Fruit fly (Drosophila melanogaster) whole organism, adult: ENCODE results near the gene cert.

Experiments
- CG11617 ChIP-seq: fragments of 200-800 bp; sonication (Bioruptor generic); optimal IDR thresholded peaks from 2 replicates; lab custom pipeline; 2017; ENCODE audit warnings: mild to moderate bottlenecking, missing biosample characterization, missing genetic modification reagents, missing genetic modification characterization
- CG12768 ChIP-seq: fragments of 200-800 bp; sonication (Bioruptor generic); optimal IDR thresholded peaks from 2 replicates; lab custom pipeline; 2017; ENCODE audit warnings: missing biosample characterization, missing genetic modification characterization, mild to moderate bottlenecking, moderate library complexity, missing genetic modification reagents
- CG14711 ChIP-seq: fragments of 200-800 bp; sonication (Bioruptor generic); optimal IDR thresholded peaks from 2 replicates; lab custom pipeline; 2018; ENCODE audit warnings: missing biosample characterization, mild to moderate bottlenecking, missing genetic modification characterization, moderate library complexity
- CG1620 ChIP-seq: fragments of 200-800 bp; sonication (Bioruptor generic); optimal IDR thresholded peaks from 2 replicates; lab custom pipeline; 2016; ENCODE audit warnings: missing biosample characterization, missing genetic modification characterization
- CG33017 ChIP-seq: fragments of 200-800 bp; sonication (Bioruptor generic); optimal IDR thresholded peaks from 2 replicates; lab custom pipeline; 2018; ENCODE audit warnings: missing biosample characterization, mild to moderate bottlenecking, missing genetic modification characterization, moderate library complexity
- CG5204 ChIP-seq: fragments of 200-800 bp; sonication (Bioruptor generic); optimal IDR thresholded peaks from 2 replicates; lab custom pipeline; 2016; ENCODE audit warnings: missing biosample characterization, missing genetic modification characterization
- CG7045 ChIP-seq: fragments of 200-800 bp; sonication (Bioruptor generic); optimal IDR thresholded peaks from 2 replicates; lab custom pipeline; 2017; ENCODE audit warnings: missing biosample characterization, mild to moderate bottlenecking, missing genetic modification characterization
- CG7101 ChIP-seq: fragments of 200-800 bp; sonication (Bioruptor generic); optimal IDR thresholded peaks from 2 replicates; lab custom pipeline; 2018; ENCODE audit warnings: missing biosample characterization, mild to moderate bottlenecking, missing genetic modification characterization, moderate library complexity
- Clk ChIP-seq: fragments of 200-800 bp; sonication (Bioruptor generic); optimal IDR thresholded peaks from 2 replicates; lab custom pipeline; 2017; ENCODE audit warnings: missing biosample characterization, missing genetic modification characterization
- Crg-1 ChIP-seq: fragments of 200-800 bp; sonication (Bioruptor generic); optimal IDR thresholded peaks from 2 replicates; lab custom pipeline; 2016; ENCODE audit warnings: missing biosample characterization, missing genetic modification characterization
- Hr96 ChIP-seq: fragments of 200-800 bp; sonication (Bioruptor generic); optimal IDR thresholded peaks from 2 replicates; lab custom pipeline; 2016; ENCODE audit warnings: missing biosample characterization, missing genetic modification characterization
- Mnt ChIP-seq: fragments of 200-800 bp; sonication (Bioruptor generic); optimal IDR thresholded peaks from 2 replicates; lab custom pipeline; 2016; ENCODE audit warnings: missing biosample characterization, mild to moderate bottlenecking, missing genetic modification characterization
- bab1 ChIP-seq: fragments of 200-800 bp; sonication (Bioruptor generic); optimal IDR thresholded peaks from 3 replicates; lab custom pipeline; 2019; ENCODE audit warnings: missing biosample characterization, mild to moderate bottlenecking, missing genetic modification characterization, moderate library complexity
- cic ChIP-seq: fragments of 200-800 bp; sonication (Bioruptor generic); optimal IDR thresholded peaks from 2 replicates; lab custom pipeline; 2017; ENCODE audit warnings: missing biosample characterization, mild to moderate bottlenecking, missing genetic modification characterization, moderate library complexity
- cnc ChIP-seq, 2 experiments: fragments of >200 bp; optimal IDR thresholded peaks; 2 replicates each; lab custom pipeline; 2017
- kay ChIP-seq: fragments of 200-800 bp; sonication (Bioruptor generic); peaks from one replicate; lab custom pipeline; 2016; ENCODE audit warnings: missing biosample characterization, missing genetic modification characterization, borderline replicate concordance
- ovo ChIP-seq: fragments of 200-800 bp; sonication (Bioruptor generic); optimal IDR thresholded peaks from 2 replicates; lab custom pipeline; 2016; ENCODE audit warnings: missing biosample characterization, missing genetic modification characterization
- pad ChIP-seq: fragments of 200-800 bp; sonication (Bioruptor generic); optimal IDR thresholded peaks from 3 replicates; lab custom pipeline; 2017; ENCODE audit warnings: missing biosample characterization, missing genetic modification characterization, mild to moderate bottlenecking, moderate library complexity, missing genetic modification reagents
- tj ChIP-seq: fragments of 200-800 bp; sonication (Bioruptor generic); optimal IDR thresholded peaks from 3 replicates; lab custom pipeline; 2017; ENCODE audit warnings: missing biosample characterization, mild to moderate bottlenecking, missing genetic modification characterization, moderate library complexity
- toe ChIP-seq: fragments of 200-800 bp; sonication (Bioruptor generic); optimal IDR thresholded peaks from 2 replicates; lab custom pipeline; 2016; ENCODE audit warnings: missing biosample characterization, missing genetic modification characterization

cert gene

DNA sequence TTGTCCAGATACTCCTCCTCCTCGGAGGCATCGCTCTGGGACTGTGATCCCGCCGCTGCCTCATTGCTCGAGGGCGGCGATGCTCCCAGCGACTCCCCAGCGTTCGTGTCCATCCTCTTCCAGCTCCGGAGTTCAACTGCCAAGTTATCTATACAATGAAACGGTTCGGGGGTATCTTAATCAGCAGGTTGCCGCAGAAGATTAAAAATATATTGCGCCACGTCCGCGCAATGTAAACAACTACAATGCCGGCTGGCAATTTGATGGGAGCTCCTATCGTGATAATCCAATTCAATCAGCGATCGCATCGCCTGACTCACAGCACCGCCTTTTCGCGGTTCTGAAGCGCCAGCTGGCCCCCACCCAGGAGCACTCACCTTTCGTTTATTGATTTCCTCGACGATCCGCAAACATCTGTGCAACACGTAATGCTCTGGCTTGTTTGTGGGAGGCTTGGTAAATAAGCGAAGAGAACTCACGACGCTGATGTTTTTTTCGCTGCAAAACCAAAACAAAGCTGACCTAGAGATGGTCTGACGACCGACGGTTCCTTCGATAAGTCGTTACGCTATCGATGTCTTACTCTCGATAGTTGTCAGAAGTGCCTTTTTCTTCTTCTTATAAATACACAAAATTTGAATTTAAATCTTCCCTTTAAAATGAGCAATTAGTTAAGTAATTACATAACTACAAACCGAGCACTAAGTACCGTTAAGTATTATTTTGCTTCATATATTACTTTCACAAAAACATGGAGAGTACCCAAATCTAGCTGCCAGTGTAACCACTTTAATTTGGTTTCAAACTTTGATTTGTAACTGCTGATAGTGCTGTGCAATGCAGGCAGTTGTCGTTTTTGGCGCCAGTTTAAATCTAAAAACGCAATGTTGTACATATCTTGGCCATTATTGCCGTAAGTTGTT, at the start of gene cert:
Gene cert (minus strand): TSS at position 535 of the 923 bp plus-strand sequence.
- peak; percentile 54 for TF ChIP-seq cic (GFP tag; lab: Kevin White, UChicago)
- TF ChIP-seq Clk, result no peak
- TF ChIP-seq CG1620 (GFP tag; lab: Kevin White, UChicago), result peak; percentile 2
- TF ChIP-seq kay (GFP tag; lab: Kevin White, UChicago), result peak; percentile 11
- peak; percentile 33 for TF ChIP-seq pad (GFP tag; lab: Kevin White, UChicago)
- peak; percentile 58 for TF ChIP-seq Hr96 (GFP tag; lab: Kevin White, UChicago)
- TF ChIP-seq Crg-1 (GFP tag; lab: Kevin White, UChicago), result peak; percentile 43
- no peak for TF ChIP-seq ovo (GFP tag; lab: Kevin White, UChicago)
- no peak for TF ChIP-seq CG7045 (GFP tag; lab: Kevin White, UChicago)
- TF ChIP-seq toe (GFP tag; lab: Kevin White, UChicago), result peak; percentile 52
- TF ChIP-seq CG7101 (tag; lab: Kevin White, UChicago), result no peak
- TF ChIP-seq CG11617 (GFP tag; lab: Kevin White, UChicago), result no peak
- TF ChIP-seq CG33017 (tag; lab: Kevin White, UChicago), result no peak
- TF ChIP-seq CG14711, result peak; percentile 45
- TF ChIP-seq cnc (optimal IDR thresholded peaks at IDR 0.05; lab: Kevin White, UChicago), result no peak
- TF ChIP-seq Mnt (GFP tag; lab: Kevin White, UChicago), result no peak
- TF ChIP-seq bab1 (GFP tag; lab: Kevin White, UChicago), result peak; percentile 32
- TF ChIP-seq CG5204 (GFP tag; lab: Kevin White, UChicago), result no peak
- TF ChIP-seq CG12768 (GFP tag; lab: Kevin White, UChicago), result peak; percentile 52
- TF ChIP-seq tj (GFP tag; lab: Kevin White, UChicago), result no peak

DNA sequence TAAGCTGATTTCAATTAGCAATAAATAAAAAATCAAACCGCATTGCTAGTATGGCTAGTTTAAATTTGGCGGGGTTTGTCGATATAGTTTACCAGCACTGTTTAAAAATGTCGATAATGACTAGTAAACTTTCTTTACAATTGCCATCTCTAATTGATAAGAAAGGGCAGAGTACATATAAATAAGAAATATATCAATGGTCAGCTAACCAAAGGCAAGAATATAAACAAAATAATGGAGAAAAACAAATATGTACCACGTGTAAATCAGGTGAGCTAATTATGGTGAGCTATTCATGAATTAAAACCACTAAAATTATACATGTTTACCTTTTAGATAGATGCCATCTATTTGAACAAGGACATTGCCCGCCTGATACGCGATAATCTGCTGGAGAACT, 49.3 kb upstream of the cert start, which contains the start of gene Pex2:
Gene Pex2 (plus strand): TSS at position 131 of the 400 bp plus-strand sequence.
- TF ChIP-seq cnc (optimal IDR thresholded peaks at IDR 0.05; lab: Kevin White, UChicago), result no peak
- TF ChIP-seq Crg-1 (GFP tag; lab: Kevin White, UChicago), result peak; percentile 34
- TF ChIP-seq CG7045 (GFP tag; lab: Kevin White, UChicago), result no peak
- TF ChIP-seq pad (GFP tag; lab: Kevin White, UChicago), result peak; percentile 15
- TF ChIP-seq kay (GFP tag; lab: Kevin White, UChicago), result peak; percentile 76
- peak; percentile 31 for TF ChIP-seq CG14711
- peak; percentile 64 for TF ChIP-seq Mnt (GFP tag; lab: Kevin White, UChicago)
- TF ChIP-seq cic (GFP tag; lab: Kevin White, UChicago), result peak; percentile 99
- TF ChIP-seq CG33017 (tag; lab: Kevin White, UChicago), result peak; percentile 51
- TF ChIP-seq CG1620 (GFP tag; lab: Kevin White, UChicago), result peak; percentile 57
- TF ChIP-seq CG11617 (GFP tag; lab: Kevin White, UChicago), result peak; percentile 18
- TF ChIP-seq ovo (GFP tag; lab: Kevin White, UChicago), result no peak
- peak; percentile 48 for TF ChIP-seq CG7101 (tag; lab: Kevin White, UChicago)
- no peak for TF ChIP-seq tj (GFP tag; lab: Kevin White, UChicago)
- TF ChIP-seq CG5204 (GFP tag; lab: Kevin White, UChicago), result peak; percentile 3
- TF ChIP-seq Clk, result no peak
- TF ChIP-seq bab1 (GFP tag; lab: Kevin White, UChicago), result peak; percentile 53
- TF ChIP-seq toe (GFP tag; lab: Kevin White, UChicago), result peak; percentile 43
- TF ChIP-seq CG12768 (GFP tag; lab: Kevin White, UChicago), result peak; percentile 82
- no peak for TF ChIP-seq Hr96 (GFP tag; lab: Kevin White, UChicago)

DNA sequence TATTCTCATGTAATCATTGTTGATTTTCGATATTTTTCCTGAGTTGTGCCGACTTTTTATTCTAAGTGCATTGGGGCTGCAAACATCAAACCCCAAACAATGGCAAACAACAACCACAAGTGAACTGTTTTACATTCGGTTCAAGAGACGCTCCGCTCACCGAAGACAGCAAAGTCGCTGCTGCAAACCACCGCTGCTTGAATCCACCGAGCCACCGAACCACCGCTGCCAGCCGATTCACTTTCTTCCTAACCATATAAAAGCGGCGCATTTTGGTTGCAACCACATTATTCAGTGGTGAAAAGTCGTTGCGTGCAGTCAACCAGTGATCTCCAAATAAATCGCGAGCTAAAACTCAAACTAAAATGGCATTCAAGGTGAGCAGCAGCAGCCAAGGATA, 46.7 kb upstream of the cert start, which contains the start of gene Cpr66Cb:
Gene Cpr66Cb (plus strand): TSS at position 301 of the 400 bp plus-strand sequence.
- no peak for TF ChIP-seq Hr96 (GFP tag; lab: Kevin White, UChicago)
- TF ChIP-seq CG7101 (tag; lab: Kevin White, UChicago), result no peak
- no peak for TF ChIP-seq CG33017 (tag; lab: Kevin White, UChicago)
- no peak for TF ChIP-seq CG12768 (GFP tag; lab: Kevin White, UChicago)
- TF ChIP-seq Mnt (GFP tag; lab: Kevin White, UChicago), result no peak
- TF ChIP-seq CG11617 (GFP tag; lab: Kevin White, UChicago), result no peak
- no peak for TF ChIP-seq cic (GFP tag; lab: Kevin White, UChicago)

DNA sequence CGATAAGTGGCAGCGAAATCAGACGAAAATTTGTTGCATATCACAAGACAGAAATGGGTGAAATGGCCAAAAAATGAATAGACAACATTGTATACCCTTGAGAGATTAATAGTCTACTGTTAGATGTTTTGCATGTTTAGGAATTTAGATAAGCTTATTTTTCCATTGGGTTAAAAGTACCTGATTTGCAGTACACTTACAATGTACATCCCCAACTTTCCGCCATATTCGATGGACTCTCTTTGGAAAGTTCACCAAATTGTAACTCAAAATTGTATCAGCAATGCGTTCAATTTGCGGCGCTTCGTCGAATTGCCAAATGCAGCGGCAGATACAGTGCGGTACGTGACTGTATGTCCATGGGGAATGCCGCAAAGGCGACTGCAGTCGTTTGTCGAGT, 44.7 kb upstream of the cert start:
- TF ChIP-seq CG1620 (GFP tag; lab: Kevin White, UChicago) (no peak), cnc (optimal IDR thresholded peaks at IDR 0.05; lab: Kevin White, UChicago) (no peak), Mnt (GFP tag; lab: Kevin White, UChicago) (no peak), CG5204 (GFP tag; lab: Kevin White, UChicago) (no peak), bab1 (GFP tag; lab: Kevin White, UChicago) (no peak), cic (GFP tag; lab: Kevin White, UChicago) (no peak), kay (GFP tag; lab: Kevin White, UChicago) (no peak), toe (GFP tag; lab: Kevin White, UChicago) (no peak), Crg-1 (GFP tag; lab: Kevin White, UChicago) (no peak), ovo (GFP tag; lab: Kevin White, UChicago) (no peak), tj (GFP tag; lab: Kevin White, UChicago) (no peak), pad (GFP tag; lab: Kevin White, UChicago) (no peak), CG14711 (no peak), Clk (no peak), CG12768 (GFP tag; lab: Kevin White, UChicago) (no peak), CG7045 (GFP tag; lab: Kevin White, UChicago) (no peak), CG7101 (tag; lab: Kevin White, UChicago) (no peak), CG11617 (GFP tag; lab: Kevin White, UChicago) (no peak), Hr96 (GFP tag; lab: Kevin White, UChicago) (no peak), CG33017 (tag; lab: Kevin White, UChicago) (no peak)
